Worm (Caenorhabditis elegans): Measurements from ENCODE around the gene crn-4.
A peak's percentile ranks its signal among the peaks of the same experiment; 100 is the strongest.

Gene crn-4

DNA sequence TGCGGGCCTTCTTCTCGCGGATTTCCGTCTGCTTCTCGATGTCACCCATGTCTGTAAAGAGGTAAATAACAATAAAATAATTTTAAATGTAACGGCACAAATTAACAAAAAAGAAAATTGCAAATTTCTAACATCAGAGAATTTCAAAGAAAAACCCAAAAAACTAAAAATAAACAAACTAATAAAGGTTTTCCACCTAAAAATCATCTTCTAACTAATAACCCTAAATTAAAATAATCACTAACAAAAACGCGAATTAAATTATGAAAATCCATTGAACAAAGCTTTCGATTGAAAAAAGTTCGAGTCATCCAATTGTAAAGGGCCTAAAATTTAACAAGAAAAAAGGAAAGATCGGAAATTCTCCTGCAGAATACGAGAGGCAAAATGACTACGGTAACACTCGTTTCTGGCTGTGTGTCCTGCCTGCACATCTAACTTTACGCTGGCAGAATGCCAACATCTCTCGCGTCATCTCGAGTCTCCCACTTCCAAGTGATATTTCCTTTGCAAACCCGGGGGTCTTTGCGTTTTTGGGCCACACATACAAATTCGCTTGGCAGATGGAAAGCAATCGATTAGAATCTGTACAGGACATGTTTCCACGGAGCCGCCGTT lies 15.2 kb downstream of the crn-4 start, which contains the start of gene rpl-11.2:
Gene rpl-11.2 (minus strand): TSS at position 51 of the 618 bp plus-strand sequence.
- no peak; the same call in 1 of the 2 replicates for TF ChIP-seq ceh-45 (GFP tag; IDR thresholded peaks at IDR 0.05)
- TF ChIP-seq ceh-19 (GFP tag; optimal IDR thresholded peaks at IDR 0.05) = no peak
- TF ChIP-seq unc-42 (tag; optimal IDR thresholded peaks at IDR 0.05) = peak; percentile 84
- TF ChIP-seq F13H6.1 (tag; optimal IDR thresholded peaks at IDR 0.05) = peak; percentile 28
- TF ChIP-seq pax-1 (tag; optimal IDR thresholded peaks at IDR 0.05) = peak; percentile 76
- no peak for TF ChIP-seq tbx-7 (tag; optimal IDR thresholded peaks at IDR 0.05)
- no peak for TF ChIP-seq ceh-9 (tag; optimal IDR thresholded peaks at IDR 0.05)
- TF ChIP-seq ets-4 (tag; optimal IDR thresholded peaks at IDR 0.05) = peak; percentile 58
- no peak for TF ChIP-seq ceh-24 (tag; optimal IDR thresholded peaks at IDR 0.05)
- TF ChIP-seq ceh-34 (tag; optimal IDR thresholded peaks at IDR 0.05) = peak; percentile 85
- TF ChIP-seq ceh-2 (tag; optimal IDR thresholded peaks at IDR 0.05) = peak; percentile 57
- TF ChIP-seq C08G9.2 (tag; optimal IDR thresholded peaks at IDR 0.05) = no peak
- TF ChIP-seq ceh-22 (tag; optimal IDR thresholded peaks at IDR 0.05) = peak; percentile 23
- TF ChIP-seq sox-2 (GFP tag; IDR thresholded peaks at IDR 0.05) = no peak
- TF ChIP-seq hlh-13 (GFP tag; optimal IDR thresholded peaks at IDR 0.05) = no peak
- peak; percentile 37 for TF ChIP-seq ztf-16 (tag; optimal IDR thresholded peaks at IDR 0.05)
- TF ChIP-seq pha-4 (tag; optimal IDR thresholded peaks at IDR 0.05) = no peak
- no peak for TF ChIP-seq Y22D7AL.16 (tag; optimal IDR thresholded peaks at IDR 0.05)
- TF ChIP-seq T23F11.4 (GFP tag; optimal IDR thresholded peaks at IDR 0.05) = no peak
- TF ChIP-seq ceh-14 (tag; optimal IDR thresholded peaks at IDR 0.05) = no peak
- peak; percentile 63 for TF ChIP-seq rnt-1 (tag; optimal IDR thresholded peaks at IDR 0.05)
- no peak for TF ChIP-seq elt-4 (tag; optimal IDR thresholded peaks at IDR 0.05)
- TF ChIP-seq sox-4 (tag; optimal IDR thresholded peaks at IDR 0.05) = peak; percentile 21
- TF ChIP-seq odd-2 (tag; optimal IDR thresholded peaks at IDR 0.05) = no peak
- peak; percentile 47 for TF ChIP-seq ceh-48 (tag; optimal IDR thresholded peaks at IDR 0.05)
- TF ChIP-seq pha-2 (tag; optimal IDR thresholded peaks at IDR 0.05) = no peak
- TF ChIP-seq ref-2 (tag; optimal IDR thresholded peaks at IDR 0.05) = peak; percentile 79
- peak; percentile 24 for TF ChIP-seq K02D7.2 (tag; optimal IDR thresholded peaks at IDR 0.05)
- no peak for TF ChIP-seq dmd-4 (tag; optimal IDR thresholded peaks at IDR 0.05; ENCODE audit: borderline replicate concordance)
- peak; percentile 44 for TF ChIP-seq syd-9 (tag; optimal IDR thresholded peaks at IDR 0.05)
- no peak for TF ChIP-seq hlh-8 (tag; optimal IDR thresholded peaks at IDR 0.05)
- TF ChIP-seq hlh-15 (tag; optimal IDR thresholded peaks at IDR 0.05) = no peak
- TF ChIP-seq ahr-1 (tag; optimal IDR thresholded peaks at IDR 0.05) = no peak
- peak; percentile 97 for TF ChIP-seq nfya-1 (tag; optimal IDR thresholded peaks at IDR 0.05)
- TF ChIP-seq unc-3 (GFP tag; conservative IDR thresholded peaks at IDR 0.05) = peak; percentile 44; the same call in 1 of the 2 replicates
- TF ChIP-seq unc-3 (tag; optimal IDR thresholded peaks at IDR 0.05) = peak; percentile 44
- TF ChIP-seq gmeb-2 (tag; optimal IDR thresholded peaks at IDR 0.05) = no peak
- TF ChIP-seq mec-3 (tag; optimal IDR thresholded peaks at IDR 0.05; ENCODE audit: borderline replicate concordance) = no peak
- no peak for TF ChIP-seq pqm-1 (tag; optimal IDR thresholded peaks at IDR 0.05)
- TF ChIP-seq tbx-2 (tag; optimal IDR thresholded peaks at IDR 0.05) = peak; percentile 85
- TF ChIP-seq pag-3 (tag; optimal IDR thresholded peaks at IDR 0.05; ENCODE audit: borderline replicate concordance) = no peak
- TF ChIP-seq nhr-11 (tag; optimal IDR thresholded peaks at IDR 0.05) = no peak
- TF ChIP-seq ceh-6 (GFP tag; optimal IDR thresholded peaks at IDR 0.05) = no peak
- no peak for TF ChIP-seq che-1 (tag; optimal IDR thresholded peaks at IDR 0.05)
- TF ChIP-seq zip-5 (tag; optimal IDR thresholded peaks at IDR 0.05) = no peak
- TF ChIP-seq fkh-10 (GFP tag; optimal IDR thresholded peaks at IDR 0.05) = no peak
- TF ChIP-seq dve-1 (tag; optimal IDR thresholded peaks at IDR 0.05) = peak; percentile 87
- peak; percentile 74 for TF ChIP-seq unc-55 (GFP tag; optimal IDR thresholded peaks at IDR 0.05)
- peak; percentile 71 for TF ChIP-seq sdc-2 (tag; optimal IDR thresholded peaks at IDR 0.05)
- TF ChIP-seq eyg-1 (tag; optimal IDR thresholded peaks at IDR 0.05) = no peak
- TF ChIP-seq fkh-6 (tag; optimal IDR thresholded peaks at IDR 0.05) = peak; percentile 34
- TF ChIP-seq ceh-30 (tag; optimal IDR thresholded peaks at IDR 0.05) = peak; percentile 84
- TF ChIP-seq madf-2 (tag; optimal IDR thresholded peaks at IDR 0.05) = peak; percentile 60
